Fruit fly (Drosophila melanogaster) whole organism, embryonic: ENCODE measurements around the gene Cpr65Az.
"Not testable (repeated sequence)": the region's sequence is repeated elsewhere in the genome, so short reads cannot be mapped to it uniquely, and the experiment has no call there.

Source experiments
- Atf3 ChIP-seq: fragments of 200-800 bp; sonication (Bioruptor generic); optimal IDR thresholded peaks from 3 replicates; lab custom pipeline; 2016; ENCODE audit warnings: missing biosample characterization, missing genetic modification characterization
- CG10209 ChIP-seq: fragments of 200-800 bp; sonication (Bioruptor generic); optimal IDR thresholded peaks from 3 replicates; lab custom pipeline; 2017; ENCODE audit warnings: missing biosample characterization, mild to moderate bottlenecking, missing genetic modification characterization, missing genetic modification reagents
- CG11504 ChIP-seq: fragments of 200-800 bp; sonication (Bioruptor generic); optimal IDR thresholded peaks from 3 replicates; lab custom pipeline; 2019; ENCODE audit warnings: missing biosample characterization, mild to moderate bottlenecking, missing genetic modification characterization, moderate library complexity
- CG11723 ChIP-seq: fragments of 200-800 bp; sonication (Bioruptor generic); optimal IDR thresholded peaks from 2 replicates; lab custom pipeline; 2017; ENCODE audit warnings: missing biosample characterization, mild to moderate bottlenecking, missing genetic modification characterization
- CG1602 ChIP-seq: fragments of 200-800 bp; sonication (Bioruptor generic); optimal IDR thresholded peaks from 3 replicates; lab custom pipeline; 2016; ENCODE audit warnings: missing biosample characterization, missing genetic modification characterization
- CG31365 ChIP-seq: fragments of 200-800 bp; sonication (Bioruptor generic); optimal IDR thresholded peaks from 2 replicates; lab custom pipeline; 2018; ENCODE audit warnings: missing biosample characterization, mild to moderate bottlenecking, missing genetic modification characterization
- CG34376 ChIP-seq: fragments of 200-800 bp; sonication (Bioruptor generic); optimal IDR thresholded peaks from 2 replicates; lab custom pipeline; 2018; ENCODE audit warnings: missing biosample characterization, mild to moderate bottlenecking, missing genetic modification characterization
- CG8478 ChIP-seq: fragments of >200 bp; optimal IDR thresholded peaks from 2 replicates; lab custom pipeline; 2018
- CG9932 ChIP-seq: fragments of 200-800 bp; sonication (Bioruptor generic); IDR thresholded peaks from 2 replicates; pipeline ENCODE4 v1.3.6; 2022; ENCODE audit warnings: missing biosample characterization, missing genetic modification characterization
- MBD-R2 ChIP-seq: fragments of 200-800 bp; sonication (Bioruptor generic); IDR thresholded peaks from 2 replicates; pipeline ENCODE4 v1.3.6; 2022; ENCODE audit warnings: missing biosample characterization, missing genetic modification characterization
- Sox100B ChIP-seq: fragments of 200-800 bp; sonication (Bioruptor generic); optimal IDR thresholded peaks from 3 replicates; lab custom pipeline; 2018; ENCODE audit warnings: missing biosample characterization, mild to moderate bottlenecking, missing genetic modification characterization
- lov ChIP-seq, 2 experiments: fragments of 200-800 bp in 1 of 2; fragments of >200 bp in 1 of 2; sonication (Bioruptor generic) in 1 of 2; IDR thresholded peaks in 1 of 2; optimal IDR thresholded peaks in 1 of 2; 2 replicates in 1 of 2; 3 replicates in 1 of 2; pipeline versions ENCODE4 v1.3.6 to Lab custom; 2017 to 2022; ENCODE audit warnings: missing biosample characterization in 1 of 2, missing genetic modification characterization in 1 of 2
- prd ChIP-seq, 3 experiments: fragments of >200 bp in 2 of 3; fragments of 200-800 bp in 1 of 3; sonication (Bioruptor generic) in 1 of 3; optimal IDR thresholded peaks in 2 of 3; IDR thresholded peaks in 1 of 3; 2 replicates in 2 of 3; 3 replicates in 1 of 3; pipeline versions ENCODE4 v1.3.6 to Lab custom; 2017 to 2022; ENCODE audit warnings: missing biosample characterization in 1 of 3, missing genetic modification characterization in 1 of 3
- sr ChIP-seq: fragments of 200-800 bp; sonication (Bioruptor generic); IDR thresholded peaks from 3 replicates; pipeline ENCODE4 v1.3.6; 2022; ENCODE audit warnings: missing biosample characterization, missing genetic modification characterization

dm6 chr3L:6150757-6151354, 9.8 kb upstream of the Cpr65Az start, which contains the start of the genes Cpr65Ax2 and Lcp65Aa:
- not testable (repeated sequence) for TF ChIP-seq CG11723 (GFP tag; lab: Kevin White, UChicago); lov (optimal IDR thresholded peaks at IDR 0.05; lab: Kevin White, UChicago); lov (GFP tag; IDR thresholded peaks at IDR 0.05; lab: Robert Waterston, UW); CG11504; CG34376 (GFP tag; lab: Kevin White, UChicago); prd (optimal IDR thresholded peaks at IDR 0.05; lab: Kevin White, UChicago); prd (GFP tag; IDR thresholded peaks at IDR 0.05; lab: Robert Waterston, UW); CG8478 (lab: Kevin White, UChicago); CG10209 (GFP tag; lab: Kevin White, UChicago); Atf3; CG9932; CG31365 (tag; lab: Kevin White, UChicago); sr (GFP tag; lab: Robert Waterston, UW); CG1602 (GFP tag; lab: Kevin White, UChicago); Sox100B (GFP tag; lab: Kevin White, UChicago); MBD-R2 (GFP tag; lab: Robert Waterston, UW)
